Fruit fly (Drosophila melanogaster) whole organism, embryonic: Measurements from ENCODE around the gene CG31213.

ENCODE experiments used
- Bgb ChIP-seq: fragments of 200-800 bp; sonication (Bioruptor generic); IDR thresholded peaks from 2 replicates; pipeline ENCODE4 v1.3.6; 2022; ENCODE audit warnings: missing biosample characterization, missing genetic modification characterization; ENCODE audit not compliant: partially characterized antibody
- CG10654 ChIP-seq: fragments of 200-800 bp; sonication (Bioruptor generic); optimal IDR thresholded peaks from 2 replicates; lab custom pipeline; 2016; ENCODE audit warnings: missing biosample characterization, missing genetic modification characterization
- CG10979 ChIP-seq: fragments of 200-800 bp; sonication (Bioruptor generic); optimal IDR thresholded peaks from 2 replicates; lab custom pipeline; 2018; ENCODE audit warnings: missing biosample characterization, mild to moderate bottlenecking, missing genetic modification characterization, moderate library complexity
- CG12219 ChIP-seq: fragments of 200-800 bp; sonication (Bioruptor generic); optimal IDR thresholded peaks from 3 replicates; lab custom pipeline; 2018; ENCODE audit warnings: missing biosample characterization, mild to moderate bottlenecking, missing genetic modification characterization
- CG12391 ChIP-seq: fragments of 200-800 bp; sonication (Bioruptor generic); optimal IDR thresholded peaks from 3 replicates; lab custom pipeline; 2018; ENCODE audit warnings: missing biosample characterization, mild to moderate bottlenecking, missing genetic modification characterization, moderate library complexity
- CG14014 ChIP-seq: fragments of 200-800 bp; sonication (Bioruptor generic); IDR thresholded peaks from 2 replicates; pipeline ENCODE4 v1.3.6; 2022; ENCODE audit warnings: missing biosample characterization, missing genetic modification characterization
- CG14667 ChIP-seq: fragments of 200-800 bp; sonication (Bioruptor generic); IDR thresholded peaks from 2 replicates; pipeline ENCODE4 v1.3.6; 2022; ENCODE audit warnings: missing biosample characterization, missing genetic modification characterization
- CG15011 ChIP-seq: fragments of 200-800 bp; sonication (Bioruptor generic); optimal IDR thresholded peaks from 3 replicates; lab custom pipeline; 2018; ENCODE audit warnings: missing biosample characterization, mild to moderate bottlenecking, missing genetic modification characterization
- CG15073 ChIP-seq: fragments of 200-800 bp; sonication (Bioruptor generic); optimal IDR thresholded peaks from 2 replicates; lab custom pipeline; 2016; ENCODE audit warnings: missing biosample characterization, missing genetic modification characterization
- CG16815 ChIP-seq: fragments of 200-800 bp; sonication (Bioruptor generic); optimal IDR thresholded peaks from 3 replicates; lab custom pipeline; 2017; ENCODE audit warnings: missing biosample characterization, mild to moderate bottlenecking, missing genetic modification characterization
- CG18011 ChIP-seq: fragments of 200-800 bp; sonication (Bioruptor generic); optimal IDR thresholded peaks from 2 replicates; lab custom pipeline; 2017; ENCODE audit warnings: missing biosample characterization, missing genetic modification characterization, mild to moderate bottlenecking, moderate library complexity, missing genotype
- CG1832 ChIP-seq: fragments of 200-800 bp; sonication (Bioruptor generic); optimal IDR thresholded peaks from 2 replicates; lab custom pipeline; 2017; ENCODE audit warnings: missing biosample characterization, mild to moderate bottlenecking, missing genetic modification characterization, inconsistent platforms
- CG18619 ChIP-seq: fragments of 200-800 bp; sonication (Bioruptor generic); optimal IDR thresholded peaks from 3 replicates; lab custom pipeline; 2017; ENCODE audit warnings: missing biosample characterization, mild to moderate bottlenecking, missing genetic modification characterization
- CG2116 ChIP-seq: fragments of 200-800 bp; sonication (Bioruptor generic); optimal IDR thresholded peaks from 3 replicates; lab custom pipeline; 2018; ENCODE audit warnings: missing biosample characterization, mild to moderate bottlenecking, missing genetic modification characterization
- CG2129 ChIP-seq: fragments of 200-800 bp; sonication (Bioruptor generic); IDR thresholded peaks from 2 replicates; pipeline ENCODE4 v1.3.6; 2022; ENCODE audit warnings: missing biosample characterization, missing genetic modification characterization; ENCODE audit not compliant: partially characterized antibody
- CG2889 ChIP-seq: fragments of 200-800 bp; sonication (Bioruptor generic); IDR thresholded peaks from 3 replicates; pipeline ENCODE4 v1.3.6; 2022; ENCODE audit warnings: missing biosample characterization, missing genetic modification characterization
- CG31441 ChIP-seq: fragments of 200-800 bp; sonication (Bioruptor generic); IDR thresholded peaks from 2 replicates; pipeline ENCODE4 v1.3.6; 2022; ENCODE audit warnings: missing biosample characterization, missing genetic modification characterization
- CG4820 ChIP-seq: fragments of 200-800 bp; sonication (Bioruptor generic); optimal IDR thresholded peaks from 3 replicates; lab custom pipeline; 2016; ENCODE audit warnings: missing biosample characterization, missing genetic modification characterization
- CG6175 ChIP-seq: fragments of 200-800 bp; sonication (Bioruptor generic); IDR thresholded peaks from 3 replicates; pipeline ENCODE4 v1.3.6; 2022; ENCODE audit warnings: missing biosample characterization, missing genetic modification characterization
- CG7357 ChIP-seq: fragments of 200-800 bp; sonication (Bioruptor generic); IDR thresholded peaks from 3 replicates; pipeline ENCODE4 v1.3.6; 2022; ENCODE audit warnings: missing biosample characterization, missing genetic modification characterization
- CG7556 ChIP-seq: fragments of 200-800 bp; sonication (Bioruptor generic); optimal IDR thresholded peaks from 2 replicates; lab custom pipeline; 2017; ENCODE audit warnings: missing biosample characterization, mild to moderate bottlenecking, missing genetic modification characterization
- CG7745 ChIP-seq: fragments of 200-800 bp; sonication (Bioruptor generic); optimal IDR thresholded peaks from 2 replicates; lab custom pipeline; 2018; ENCODE audit warnings: missing biosample characterization, mild to moderate bottlenecking, missing genetic modification characterization, moderate library complexity
- CG7963 ChIP-seq: fragments of 200-800 bp; sonication (Bioruptor generic); IDR thresholded peaks from 3 replicates; pipeline ENCODE4 v1.3.6; 2022; ENCODE audit warnings: missing biosample characterization, missing genetic modification characterization; ENCODE audit not compliant: partially characterized antibody
- CG8388 ChIP-seq: fragments of 200-800 bp; sonication (Bioruptor generic); optimal IDR thresholded peaks from 2 replicates; lab custom pipeline; 2019; ENCODE audit warnings: missing biosample characterization, mild to moderate bottlenecking, missing genetic modification characterization, moderate library complexity
- Dp ChIP-seq: fragments of 200-800 bp; sonication (Bioruptor generic); optimal IDR thresholded peaks from 2 replicates; lab custom pipeline; 2018; ENCODE audit warnings: missing biosample characterization, mild to moderate bottlenecking, missing genetic modification characterization, moderate library complexity
- Drgx ChIP-seq: fragments of 200-800 bp; sonication (Bioruptor generic); IDR thresholded peaks from 2 replicates; pipeline ENCODE4 v1.3.6; 2022; ENCODE audit warnings: missing biosample characterization, missing genetic modification characterization
- E2f1 ChIP-seq: fragments of 200-800 bp; sonication (Bioruptor generic); IDR thresholded peaks from 2 replicates; pipeline ENCODE4 v1.3.6; 2022; ENCODE audit warnings: missing biosample characterization, missing genetic modification characterization
- Fer2 ChIP-seq: fragments of 200-800 bp; sonication (Bioruptor generic); optimal IDR thresholded peaks from 2 replicates; lab custom pipeline; 2018; ENCODE audit warnings: missing biosample characterization, mild to moderate bottlenecking, missing genetic modification characterization, moderate library complexity
- Fer3 ChIP-seq: fragments of 200-800 bp; sonication (Bioruptor generic); optimal IDR thresholded peaks from 2 replicates; lab custom pipeline; 2018; ENCODE audit warnings: missing biosample characterization, mild to moderate bottlenecking, missing genetic modification characterization, moderate library complexity
- Gsc ChIP-seq: fragments of 200-800 bp; sonication (Bioruptor generic); IDR thresholded peaks from 2 replicates; pipeline ENCODE4 v1.3.6; 2022; ENCODE audit warnings: missing biosample characterization, missing genetic modification characterization
- Lhr ChIP-seq: fragments of 200-800 bp; sonication (Bioruptor generic); optimal IDR thresholded peaks from 3 replicates; lab custom pipeline; 2017; ENCODE audit warnings: mild to moderate bottlenecking, missing biosample characterization, missing genetic modification reagents, missing genetic modification characterization
- NK7.1 ChIP-seq: fragments of 200-800 bp; sonication (Bioruptor generic); optimal IDR thresholded peaks from 3 replicates; lab custom pipeline; 2016; ENCODE audit warnings: missing biosample characterization, missing genetic modification characterization
- Rfx ChIP-seq: fragments of 200-800 bp; sonication (Bioruptor generic); IDR thresholded peaks from 2 replicates; pipeline ENCODE4 v1.3.6; 2022; ENCODE audit warnings: missing biosample characterization, missing genetic modification characterization
- Sox100B ChIP-seq: fragments of 200-800 bp; sonication (Bioruptor generic); optimal IDR thresholded peaks from 3 replicates; lab custom pipeline; 2018; ENCODE audit warnings: missing biosample characterization, mild to moderate bottlenecking, missing genetic modification characterization
- chinmo ChIP-seq: fragments of 200-800 bp; sonication (Bioruptor generic); IDR thresholded peaks from 4 replicates; pipeline ENCODE4 v1.3.6; 2022; ENCODE audit warnings: missing biosample characterization, missing genetic modification characterization; ENCODE audit not compliant: partially characterized antibody
- ci ChIP-seq: fragments of 200-800 bp; sonication (Bioruptor generic); IDR thresholded peaks from 3 replicates; pipeline ENCODE4 v1.3.6; 2022; ENCODE audit warnings: missing biosample characterization, missing genetic modification characterization
- dmrt99B ChIP-seq: fragments of 200-800 bp; sonication (Bioruptor generic); optimal IDR thresholded peaks from 2 replicates; lab custom pipeline; 2018; ENCODE audit warnings: missing biosample characterization, mild to moderate bottlenecking, missing genetic modification characterization, moderate library complexity
- dpn ChIP-seq, 2 experiments: fragments of 200-800 bp; sonication (Bioruptor generic); optimal IDR thresholded peaks; 3 replicates each; lab custom pipeline; 2016; ENCODE audit warnings: missing biosample characterization in 2 of 2, missing genetic modification characterization in 2 of 2
- esg ChIP-seq: fragments of 200-800 bp; sonication (Bioruptor generic); conservative IDR thresholded peaks from 2 replicates; pipeline ENCODE4 v1.3.6; 2022; ENCODE audit warnings: missing biosample characterization, missing genetic modification characterization
- ewg ChIP-seq: fragments of 200-800 bp; sonication (Bioruptor generic); optimal IDR thresholded peaks from 3 replicates; lab custom pipeline; 2017; ENCODE audit warnings: mild to moderate bottlenecking, missing biosample characterization, missing genetic modification reagents, missing genetic modification characterization
- gcm2 ChIP-seq: fragments of 200-800 bp; sonication (Bioruptor generic); optimal IDR thresholded peaks from 2 replicates; lab custom pipeline; 2016; ENCODE audit warnings: missing biosample characterization, missing genetic modification characterization
- hkb ChIP-seq, 2 experiments: fragments of 200-800 bp in 1 of 2; fragments of >200 bp in 1 of 2; sonication (Bioruptor generic) in 1 of 2; IDR thresholded peaks in 1 of 2; optimal IDR thresholded peaks in 1 of 2; 2 replicates each; pipeline versions ENCODE4 v1.3.6 to Lab custom; 2017 to 2022; ENCODE audit warnings: missing biosample characterization in 1 of 2, missing genetic modification characterization in 1 of 2
- kay ChIP-seq: fragments of 200-800 bp; sonication (Bioruptor generic); optimal IDR thresholded peaks from 2 replicates; lab custom pipeline; 2016; ENCODE audit warnings: missing biosample characterization, missing genetic modification characterization
- pzg ChIP-seq: fragments of 200-800 bp; sonication (Bioruptor generic); optimal IDR thresholded peaks from 3 replicates; lab custom pipeline; 2018; ENCODE audit warnings: missing biosample characterization, mild to moderate bottlenecking, missing genetic modification characterization, moderate library complexity
- schlank ChIP-seq: fragments of 200-800 bp; sonication (Bioruptor generic); optimal IDR thresholded peaks from 2 replicates; lab custom pipeline; 2018; ENCODE audit warnings: missing biosample characterization, mild to moderate bottlenecking, missing genetic modification characterization
- unc-4 ChIP-seq: fragments of 200-800 bp; sonication (Bioruptor generic); IDR thresholded peaks from 2 replicates; pipeline ENCODE4 v1.3.6; 2022; ENCODE audit warnings: missing biosample characterization, missing genetic modification characterization; ENCODE audit not compliant: partially characterized antibody
- wek ChIP-seq: fragments of 200-800 bp; sonication (Bioruptor generic); optimal IDR thresholded peaks from 3 replicates; lab custom pipeline; 2018; ENCODE audit warnings: missing biosample characterization, mild to moderate bottlenecking, missing genetic modification characterization, moderate library complexity
- zen2 ChIP-seq: fragments of 200-800 bp; sonication (Bioruptor generic); IDR thresholded peaks from 3 replicates; pipeline ENCODE4 v1.3.6; 2022; ENCODE audit warnings: missing biosample characterization, missing genetic modification characterization; ENCODE audit not compliant: partially characterized antibody

CG31213 gene

dm6 chr3R:20021152-20021769 lies 48.6 kb downstream of the CG31213 start, which contains the start of the genes PIG-L and psidin (continued):
- TF ChIP-seq ci (GFP tag; lab: Robert Waterston, UW) (peak; percentile 66), Drgx (GFP tag; lab: Robert Waterston, UW) (peak; percentile 41), wek (GFP tag; lab: Kevin White, UChicago) (peak; percentile 93), CG18619 (GFP tag; lab: Kevin White, UChicago) (peak; percentile 86), CG1832 (GFP tag; lab: Kevin White, UChicago) (no peak), CG31441 (GFP tag; lab: Robert Waterston, UW) (peak; percentile 92), ewg (GFP tag; lab: Kevin White, UChicago) (peak; percentile 48), CG15073 (GFP tag; lab: Kevin White, UChicago) (peak; percentile 32), Bgb (GFP tag; lab: Robert Waterston, UW) (peak; percentile 93), hkb (optimal IDR thresholded peaks at IDR 0.05; lab: Kevin White, UChicago) (no peak), hkb (GFP tag; IDR thresholded peaks at IDR 0.05; lab: Robert Waterston, UW) (peak; percentile 61; the same call in 1 of the 2 replicates), CG2116 (peak; percentile 68), CG10654 (GFP tag; lab: Kevin White, UChicago) (peak; percentile 48), CG14014 (GFP tag; lab: Robert Waterston, UW) (no peak), Fer3 (peak; percentile 59), CG16815 (peak; percentile 75), gcm2 (GFP tag; lab: Kevin White, UChicago) (peak; percentile 61), Dp (GFP tag; lab: Kevin White, UChicago) (peak; percentile 5), CG2129 (GFP tag; lab: Robert Waterston, UW) (peak; percentile 93), CG6175 (peak; percentile 97), CG15011 (GFP tag; lab: Kevin White, UChicago) (no peak), zen2 (GFP tag; lab: Robert Waterston, UW) (peak; percentile 94), NK7.1 (GFP tag; lab: Kevin White, UChicago) (peak; percentile 52), kay (GFP tag; lab: Kevin White, UChicago) (peak; percentile 46), Fer2 (tag; lab: Kevin White, UChicago) (peak; percentile 41), CG12219 (peak; percentile 47), dmrt99B (tag; lab: Kevin White, UChicago) (no peak), dpn (GFP tag; optimal IDR thresholded peaks at IDR 0.05; lab: Kevin White, UChicago) (peak; percentile 81 to 85), CG14667 (GFP tag; lab: Robert Waterston, UW) (peak; percentile 21; the same call in 1 of the 2 replicates), CG2889 (GFP tag; lab: Robert Waterston, UW) (peak; percentile 65; the same call in 1 of the 3 replicates), CG7556 (peak; percentile 86), Lhr (GFP tag; lab: Kevin White, UChicago) (peak; percentile 57), esg (GFP tag; lab: Robert Waterston, UW) (peak; percentile 67), CG18011 (GFP tag; lab: Kevin White, UChicago) (peak; percentile 2), Sox100B (GFP tag; lab: Kevin White, UChicago) (peak; percentile 62), Rfx (GFP tag; lab: Robert Waterston, UW) (peak; percentile 80), chinmo (GFP tag; lab: Robert Waterston, UW) (0 out of 4 replicates have a peak, but pooled peaks have one; percentile 61), schlank (tag; lab: Kevin White, UChicago) (peak; percentile 29), CG7745 (no peak), CG7963 (GFP tag; lab: Robert Waterston, UW) (peak; percentile 81), Gsc (0 out of 2 replicates have a peak, but pooled peaks have one; percentile 34), CG7357 (GFP tag; lab: Robert Waterston, UW) (peak; percentile 61; the same call in 2 of the 3 replicates), CG4820 (peak; percentile 67), CG10979 (tag; lab: Kevin White, UChicago) (peak; percentile 68), CG12391 (tag; lab: Kevin White, UChicago) (peak; percentile 95), CG8388 (peak; percentile 76), unc-4 (peak; percentile 88), E2f1 (GFP tag; lab: Robert Waterston, UW) (peak; percentile 66), pzg (peak; percentile 53)
